Fruit fly (Drosophila melanogaster): ENCODE measurements around the gene CG32219.

The CG32219 gene

dm6 chr3L:19951035-19951434 lies at the start of gene CG32219:
TSS of gene CG32219 (minus strand) at chr3L:19951135.
- no peak for TF ChIP-seq CG17801 (GFP tag; optimal IDR thresholded peaks at IDR 0.05; ENCODE audit: partially characterized antibody)

- no peak for TF ChIP-seq CG17801 (GFP tag; optimal IDR thresholded peaks at IDR 0.05; ENCODE audit: partially characterized antibody)
These were observed 49.3 kb upstream of the CG32219 start, which contains the start of the genes Tom20 and Gabat for dm6 chr3L:20000081-20000736. TSS of gene Tom20 (plus strand) at chr3L:20000644. TSS of gene Gabat (minus strand) at chr3L:20000686.

dm6 chr3L:19994015-19994414 lies 43.1 kb upstream of the CG32219 start:
- no peak for TF ChIP-seq CG17801 (GFP tag; optimal IDR thresholded peaks at IDR 0.05; ENCODE audit: partially characterized antibody)

dm6 chr3L:19991714-19992231 lies 40.8 kb upstream of the CG32219 start, which contains the start of the genes CG7646 and Nca:
TSS of gene CG7646 (plus strand) at chr3L:19991887.
TSS of gene Nca (plus strand) at chr3L:19991887.
- no peak for TF ChIP-seq CG17801 (GFP tag; optimal IDR thresholded peaks at IDR 0.05; ENCODE audit: partially characterized antibody)

dm6 chr3L:19991120-19991519 lies 40.2 kb upstream of the CG32219 start, which contains the start of gene fln:
TSS of gene fln (minus strand) at chr3L:19991220.
- no peak for TF ChIP-seq CG17801 (GFP tag; optimal IDR thresholded peaks at IDR 0.05; ENCODE audit: partially characterized antibody)

- no peak for TF ChIP-seq CG17801 (GFP tag; optimal IDR thresholded peaks at IDR 0.05; ENCODE audit: partially characterized antibody)
These were observed 38.0 kb upstream of the CG32219 start, which contains the start of gene Csas for dm6 chr3L:19988891-19989290. TSS of gene Csas (minus strand) at chr3L:19988991.

- no peak for TF ChIP-seq CG17801 (GFP tag; optimal IDR thresholded peaks at IDR 0.05; ENCODE audit: partially characterized antibody)
These were observed 34.8 kb upstream of the CG32219 start, which contains the start of the genes hale and schuy for dm6 chr3L:19985768-19986167. TSS of gene hale (minus strand) at chr3L:19985868. TSS of gene schuy (plus strand) at chr3L:19986093.

- TF ChIP-seq CG17801 (GFP tag; optimal IDR thresholded peaks at IDR 0.05; ENCODE audit: partially characterized antibody) = no peak
These were observed 30.4 kb upstream of the CG32219 start, which contains the start of gene CG17732 for dm6 chr3L:19981385-19981784. TSS of gene CG17732 (plus strand) at chr3L:19981685.

- peak; percentile 2 for TF ChIP-seq CG17801 (GFP tag; optimal IDR thresholded peaks at IDR 0.05; ENCODE audit: partially characterized antibody)
These were observed 28.7 kb upstream of the CG32219 start, which contains the start of gene CG14182 for dm6 chr3L:19979592-19979991. TSS of gene CG14182 (minus strand) at chr3L:19979812.

dm6 chr3L:19978088-19978487 lies 27.2 kb upstream of the CG32219 start:
- TF ChIP-seq CG17801 (GFP tag; optimal IDR thresholded peaks at IDR 0.05; ENCODE audit: partially characterized antibody) = no peak

dm6 chr3L:19968725-19969598 lies 18.0 kb upstream of the CG32219 start:
- TF ChIP-seq CG17801 (GFP tag; optimal IDR thresholded peaks at IDR 0.05; ENCODE audit: partially characterized antibody) = no peak

- TF ChIP-seq CG17801 (GFP tag; optimal IDR thresholded peaks at IDR 0.05; ENCODE audit: partially characterized antibody) = no peak
These were observed 10.9 kb upstream of the CG32219 start for dm6 chr3L:19961805-19962204.

- no peak for TF ChIP-seq CG17801 (GFP tag; optimal IDR thresholded peaks at IDR 0.05; ENCODE audit: partially characterized antibody)
These were observed 4.8 kb upstream of the CG32219 start, which contains the start of gene CG42263 for dm6 chr3L:19955699-19956098. TSS of gene CG42263 (minus strand) at chr3L:19955799.

- TF ChIP-seq CG17801 (GFP tag; optimal IDR thresholded peaks at IDR 0.05; ENCODE audit: partially characterized antibody) = no peak
These were observed 3.5 kb upstream of the CG32219 start, which contains the start of gene CG42654 for dm6 chr3L:19954426-19954825. TSS of gene CG42654 (minus strand) at chr3L:19954526.

dm6 chr3L:19953612-19954011 lies 2.7 kb upstream of the CG32219 start, which contains the start of gene CG42655:
TSS of gene CG42655 (minus strand) at chr3L:19953712.
- TF ChIP-seq CG17801 (GFP tag; optimal IDR thresholded peaks at IDR 0.05; ENCODE audit: partially characterized antibody) = no peak
